Worm (Caenorhabditis elegans) whole organism, midembryonic: ENCODE data around the gene nspc-13.
"Not testable (repeated sequence)": the region's sequence is repeated elsewhere in the genome, so short reads cannot be mapped to it uniquely, and the experiment has no call there.

Source experiments
- T22C8.4 ChIP-seq: fragments of 200-800 bp; sonication (Bioruptor generic); IDR thresholded peaks from 2 replicates; pipeline ENCODE4 v1.3.6; 2022; ENCODE audit warnings: missing genetic modification characterization, missing compliant biosample characterization
- cog-1 ChIP-seq: sonication (generic microtip); optimal IDR thresholded peaks from 2 replicates; lab custom pipeline; 2016; ENCODE audit warnings: missing genetic modification characterization, missing compliant biosample characterization
- flt-1 ChIP-seq: fragments of 200-800 bp; sonication (Bioruptor generic); IDR thresholded peaks from 2 replicates; pipeline ENCODE4 v1.3.6; 2022; ENCODE audit warnings: missing genetic modification characterization, missing compliant biosample characterization
- klf-2 ChIP-seq: fragments of 200-800 bp; sonication (Bioruptor generic); conservative IDR thresholded peaks from 2 replicates; pipeline ENCODE4 v1.3.6; 2022; ENCODE audit warnings: missing genetic modification reagents, missing genetic modification characterization, missing compliant biosample characterization
- med-1 ChIP-seq: sonication (generic microtip); optimal IDR thresholded peaks from 2 replicates; lab custom pipeline; 2017; ENCODE audit warnings: missing genetic modification characterization, mild to moderate bottlenecking, missing compliant biosample characterization, antibody characterized with exemption, missing genetic modification reagents; ENCODE audit not compliant: insufficient read depth
- ref-1 ChIP-seq: fragments of 200-800 bp; sonication (Bioruptor generic); conservative IDR thresholded peaks from 2 replicates; pipeline ENCODE4 v1.3.6; 2022; ENCODE audit warnings: missing genetic modification reagents, missing genetic modification characterization, missing compliant biosample characterization
- tab-1 ChIP-seq: fragments of 200-800 bp; sonication (Bioruptor generic); IDR thresholded peaks from 2 replicates; pipeline ENCODE4 v1.3.6; 2022; ENCODE audit warnings: missing genetic modification characterization, missing compliant biosample characterization
- ztf-23 ChIP-seq: fragments of 200-800 bp; sonication (Bioruptor generic); IDR thresholded peaks from 2 replicates; pipeline ENCODE4 v1.3.6; 2022; ENCODE audit warnings: missing genetic modification reagents, missing genetic modification characterization, missing compliant biosample characterization
- ztf-29 ChIP-seq: fragments of 200-800 bp; sonication (Bioruptor generic); IDR thresholded peaks from 2 replicates; pipeline ENCODE4 v1.3.6; 2022; ENCODE audit warnings: missing genetic modification reagents, missing genetic modification characterization, missing compliant biosample characterization

Gene nspc-13

ce11 chrX:12357127-12357526, at the start of gene nspc-13:
Gene nspc-13, plus strand, starts transcription at chrX:12357427.
- no peak for TF ChIP-seq klf-2 (GFP tag; lab: Robert Waterston, UW)
- TF ChIP-seq tab-1 (GFP tag; lab: Robert Waterston, UW) = no peak
- no peak for TF ChIP-seq T22C8.4
- no peak for TF ChIP-seq ztf-29 (GFP tag; lab: Robert Waterston, UW)
- TF ChIP-seq cog-1 = no peak
- TF ChIP-seq ztf-23 (GFP tag; lab: Robert Waterston, UW) = no peak
- no peak for TF ChIP-seq ref-1
- TF ChIP-seq med-1 (GFP tag; lab: Kevin White, UChicago) = no peak
- TF ChIP-seq flt-1 (GFP tag; lab: Robert Waterston, UW) = no peak

- not testable (repeated sequence) for TF ChIP-seq T22C8.4; klf-2 (GFP tag; lab: Robert Waterston, UW); ztf-23 (GFP tag; lab: Robert Waterston, UW)
These were observed 49.2 kb upstream of the nspc-13 start, which contains the start of gene F17A2.16 for ce11 chrX:12308045-12308499. Gene F17A2.16, plus strand, starts transcription at chrX:12308449.

ce11 chrX:12313779-12314178, 43.4 kb upstream of the nspc-13 start:
- TF ChIP-seq T22C8.4 (no peak), ztf-23 (GFP tag; lab: Robert Waterston, UW) (no peak), med-1 (GFP tag; lab: Kevin White, UChicago) (no peak), ztf-29 (GFP tag; lab: Robert Waterston, UW) (no peak), tab-1 (GFP tag; lab: Robert Waterston, UW) (no peak), klf-2 (GFP tag; lab: Robert Waterston, UW) (no peak), flt-1 (GFP tag; lab: Robert Waterston, UW) (no peak), cog-1 (no peak), ref-1 (no peak)

- no peak for TF ChIP-seq ztf-29 (GFP tag; lab: Robert Waterston, UW)
- no peak for TF ChIP-seq klf-2 (GFP tag; lab: Robert Waterston, UW)
- TF ChIP-seq tab-1 (GFP tag; lab: Robert Waterston, UW) = no peak
- no peak for TF ChIP-seq flt-1 (GFP tag; lab: Robert Waterston, UW)
- no peak for TF ChIP-seq T22C8.4
- TF ChIP-seq med-1 (GFP tag; lab: Kevin White, UChicago) = no peak
- no peak for TF ChIP-seq ztf-23 (GFP tag; lab: Robert Waterston, UW)
- no peak for TF ChIP-seq ref-1
- no peak for TF ChIP-seq cog-1
These were observed 42.8 kb upstream of the nspc-13 start for ce11 chrX:12314395-12314794.

- TF ChIP-seq tab-1 (GFP tag; lab: Robert Waterston, UW) = no peak
- TF ChIP-seq flt-1 (GFP tag; lab: Robert Waterston, UW) = no peak
- no peak for TF ChIP-seq T22C8.4
- no peak for TF ChIP-seq cog-1
- TF ChIP-seq klf-2 (GFP tag; lab: Robert Waterston, UW) = no peak
- TF ChIP-seq ztf-29 (GFP tag; lab: Robert Waterston, UW) = no peak
- TF ChIP-seq ref-1 = no peak
- TF ChIP-seq ztf-23 (GFP tag; lab: Robert Waterston, UW) = no peak
- TF ChIP-seq med-1 (GFP tag; lab: Kevin White, UChicago) = no peak
These were observed 42.0 kb upstream of the nspc-13 start, which contains the start of gene xtr-2 for ce11 chrX:12315268-12315667. Gene xtr-2, plus strand, starts transcription at chrX:12315568.

ce11 chrX:12317560-12317959, 39.7 kb upstream of the nspc-13 start:
- no peak for TF ChIP-seq ztf-29 (GFP tag; lab: Robert Waterston, UW)
- TF ChIP-seq ztf-23 (GFP tag; lab: Robert Waterston, UW) = no peak
- no peak for TF ChIP-seq klf-2 (GFP tag; lab: Robert Waterston, UW)
- no peak for TF ChIP-seq med-1 (GFP tag; lab: Kevin White, UChicago)
- no peak for TF ChIP-seq cog-1
- TF ChIP-seq T22C8.4 = no peak
- no peak for TF ChIP-seq tab-1 (GFP tag; lab: Robert Waterston, UW)
- TF ChIP-seq ref-1 = no peak
- no peak for TF ChIP-seq flt-1 (GFP tag; lab: Robert Waterston, UW)

ce11 chrX:12320737-12321136, 36.5 kb upstream of the nspc-13 start, which contains the start of gene ceh-40:
Gene ceh-40, minus strand, starts transcription at chrX:12320777.
- no peak for TF ChIP-seq med-1 (GFP tag; lab: Kevin White, UChicago)
- no peak for TF ChIP-seq ref-1
- TF ChIP-seq T22C8.4 = no peak
- TF ChIP-seq tab-1 (GFP tag; lab: Robert Waterston, UW) = no peak
- TF ChIP-seq ztf-29 (GFP tag; lab: Robert Waterston, UW) = no peak
- TF ChIP-seq flt-1 (GFP tag; lab: Robert Waterston, UW) = no peak
- TF ChIP-seq ztf-23 (GFP tag; lab: Robert Waterston, UW) = no peak
- TF ChIP-seq cog-1 = no peak
- TF ChIP-seq klf-2 (GFP tag; lab: Robert Waterston, UW) = no peak

- TF ChIP-seq cog-1 (no peak), T22C8.4 (no peak), flt-1 (GFP tag; lab: Robert Waterston, UW) (no peak), klf-2 (GFP tag; lab: Robert Waterston, UW) (no peak), ztf-29 (GFP tag; lab: Robert Waterston, UW) (no peak), tab-1 (GFP tag; lab: Robert Waterston, UW) (no peak), ztf-23 (GFP tag; lab: Robert Waterston, UW) (no peak), ref-1 (no peak), med-1 (GFP tag; lab: Kevin White, UChicago) (no peak)
These were observed 35.9 kb upstream of the nspc-13 start, which contains the start of gene F17A2.13 for ce11 chrX:12321357-12321756. Gene F17A2.13, plus strand, starts transcription at chrX:12321657.

- TF ChIP-seq flt-1 (GFP tag; lab: Robert Waterston, UW) = no peak
- no peak for TF ChIP-seq ref-1
- TF ChIP-seq T22C8.4 = no peak
- TF ChIP-seq med-1 (GFP tag; lab: Kevin White, UChicago) = no peak
- no peak for TF ChIP-seq cog-1
- no peak for TF ChIP-seq tab-1 (GFP tag; lab: Robert Waterston, UW)
- TF ChIP-seq klf-2 (GFP tag; lab: Robert Waterston, UW) = no peak
- TF ChIP-seq ztf-23 (GFP tag; lab: Robert Waterston, UW) = no peak
- TF ChIP-seq ztf-29 (GFP tag; lab: Robert Waterston, UW) = no peak
These were observed 33.8 kb upstream of the nspc-13 start, which contains the start of gene srd-40 for ce11 chrX:12323439-12323838. Gene srd-40, plus strand, starts transcription at chrX:12323739.
